Fruit fly (Drosophila melanogaster) whole organism, prepupa: Measurements from ENCODE around the gene CG46525.

Source experiments
- CG8119 ChIP-seq: fragments of 200-800 bp; sonication (Bioruptor generic); IDR thresholded peaks from 3 replicates; pipeline ENCODE4 v1.3.6; 2022; ENCODE audit warnings: missing biosample characterization, missing genetic modification characterization
- salr ChIP-seq, 2 experiments: fragments of 200-800 bp; sonication (Bioruptor generic); optimal IDR thresholded peaks; 3 replicates each; lab custom pipeline; 2016 to 2018; ENCODE audit warnings: missing biosample characterization in 2 of 2, missing genetic modification characterization in 2 of 2, mild to moderate bottlenecking in 1 of 2

DNA sequence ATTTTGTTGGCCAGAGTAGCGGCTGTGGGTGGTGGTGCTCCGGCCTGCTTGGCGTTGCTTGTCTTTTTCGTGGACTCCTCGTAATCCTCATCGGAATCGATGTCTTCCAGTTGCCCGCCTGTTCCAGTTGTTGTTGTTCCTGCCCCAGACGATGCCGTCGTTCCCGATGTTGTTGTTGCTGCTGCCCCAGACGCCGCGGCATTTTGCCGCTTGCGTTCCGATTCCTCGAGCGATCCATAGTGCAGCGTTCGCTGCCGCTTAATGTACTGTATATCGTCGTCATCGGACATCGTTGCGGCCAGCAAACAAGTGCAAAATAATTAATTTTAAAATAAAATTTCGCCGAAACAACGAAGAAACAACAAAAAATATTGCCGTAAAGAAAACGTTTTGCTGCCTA is 38.5 kb downstream of the CG46525 start:
- TF ChIP-seq CG8119 (no peak), salr (GFP tag; optimal IDR thresholded peaks at IDR 0.05; lab: Kevin White, UChicago) (no peak)
